Worm (Caenorhabditis elegans): Measurements from ENCODE around the gene str-109.

The str-109 gene

DNA sequence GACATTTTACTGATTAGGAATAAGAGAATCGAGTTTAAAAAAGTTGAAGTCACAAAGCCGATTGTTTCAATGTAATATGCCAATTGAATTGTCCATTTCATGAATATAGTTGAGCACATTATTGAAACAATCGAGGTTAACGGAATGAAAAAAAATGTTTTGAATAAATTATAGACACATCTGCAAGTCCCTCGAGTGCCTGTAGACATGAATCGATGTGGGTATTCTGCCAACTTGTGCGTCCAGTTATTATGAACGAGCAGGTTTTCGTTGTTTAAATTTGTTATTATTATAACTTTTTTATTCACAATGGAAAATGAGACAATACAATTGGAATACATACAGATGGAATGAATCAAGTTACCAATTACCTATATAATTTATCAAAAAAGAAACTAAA, 3.6 kb downstream of the str-109 start, which contains the start of gene str-99:
Gene str-99 (minus strand): TSS at position 101 of the 400 bp plus-strand sequence.
- no peak for TF ChIP-seq nhr-28 (tag; optimal IDR thresholded peaks at IDR 0.05)
- no peak for TF ChIP-seq R02D3.7 (tag; optimal IDR thresholded peaks at IDR 0.05)
- no peak for TF ChIP-seq pqm-1 (tag; optimal IDR thresholded peaks at IDR 0.05)
- TF ChIP-seq ztf-4 (tag; optimal IDR thresholded peaks at IDR 0.05), result no peak
- no peak for TF ChIP-seq fkh-10 (GFP tag; optimal IDR thresholded peaks at IDR 0.05)
- no peak for TF ChIP-seq elt-2 (tag; optimal IDR thresholded peaks at IDR 0.05)

DNA sequence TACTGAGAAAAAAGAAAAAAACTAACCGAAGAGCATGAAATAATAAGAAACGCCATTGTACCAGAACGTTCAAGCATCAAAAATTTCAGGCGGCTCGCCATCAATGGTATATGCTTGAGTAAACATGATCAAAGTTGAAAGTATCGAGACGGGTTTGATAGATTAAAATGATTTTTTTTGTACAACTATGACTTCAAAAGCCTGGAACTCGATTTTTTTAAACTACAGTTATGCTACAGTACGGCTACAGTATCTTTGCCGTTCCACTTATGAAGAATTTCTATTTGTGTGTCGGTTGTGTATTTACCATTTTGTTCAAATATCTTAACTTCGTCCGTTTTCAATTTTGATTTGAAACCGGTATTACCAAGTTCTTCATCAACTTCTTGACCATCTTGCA, 6.9 kb downstream of the str-109 start, which contains the start of gene str-97:
Gene str-97 (minus strand): TSS at position 101 of the 400 bp plus-strand sequence.
- TF ChIP-seq pqm-1 (tag; optimal IDR thresholded peaks at IDR 0.05) (no peak), nhr-25 (tag; optimal IDR thresholded peaks at IDR 0.05) (no peak), sea-2 (GFP tag; optimal IDR thresholded peaks at IDR 0.05) (no peak)

DNA sequence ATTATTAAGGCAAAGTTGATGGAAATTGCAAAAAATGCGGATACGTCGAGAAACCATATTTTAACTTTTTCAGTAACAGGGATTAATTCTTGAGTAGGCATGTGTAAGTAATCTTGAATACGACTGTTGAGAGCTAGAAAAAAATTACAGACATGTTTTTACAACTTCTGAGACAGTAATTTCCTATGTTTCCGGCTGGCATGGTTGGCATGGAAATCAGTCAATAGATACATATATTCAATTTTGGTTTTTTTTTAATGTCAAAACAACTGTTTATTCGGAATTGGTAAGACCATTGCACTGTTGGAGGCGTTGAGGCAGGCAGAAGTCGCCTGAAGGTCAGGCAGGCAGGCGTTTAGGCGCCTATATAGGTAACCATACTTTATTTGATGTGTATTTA, 8.6 kb downstream of the str-109 start, which contains the start of gene str-254:
Gene str-254 (minus strand): TSS at position 101 of the 400 bp plus-strand sequence.
- TF ChIP-seq nhr-23 (tag; optimal IDR thresholded peaks at IDR 0.05), result no peak
- TF ChIP-seq ztf-4 (tag; optimal IDR thresholded peaks at IDR 0.05), result no peak
- no peak for TF ChIP-seq pha-4 (tag; optimal IDR thresholded peaks at IDR 0.05)
- no peak for TF ChIP-seq nhr-25 (tag; optimal IDR thresholded peaks at IDR 0.05)
- no peak for TF ChIP-seq skn-1 (tag; optimal IDR thresholded peaks at IDR 0.05)
- no peak for TF ChIP-seq hmg-11 (tag; optimal IDR thresholded peaks at IDR 0.05)
- TF ChIP-seq nhr-77 (tag; optimal IDR thresholded peaks at IDR 0.05), result no peak

DNA sequence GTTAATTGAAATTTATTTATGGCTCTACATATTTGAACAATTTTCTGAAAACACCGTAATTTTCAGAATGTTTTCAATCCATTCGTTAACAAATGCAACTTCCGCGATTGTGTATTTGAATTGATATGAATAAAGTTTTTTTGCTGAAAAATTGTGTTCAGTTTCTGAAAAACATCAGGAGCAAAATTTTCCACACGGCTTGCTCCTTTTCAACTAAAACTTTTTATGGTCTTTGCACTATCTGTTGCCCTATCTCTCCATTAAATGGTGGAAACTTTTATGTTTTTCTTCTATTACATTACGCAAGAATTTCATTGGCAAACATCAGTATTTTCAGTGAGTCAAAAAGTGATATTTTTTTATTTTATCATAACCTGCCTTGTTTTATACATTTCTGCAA, 13.2 kb downstream of the str-109 start, which contains the start of gene F10A3.4:
Gene F10A3.4 (plus strand): TSS at position 301 of the 400 bp plus-strand sequence.
- no peak for TF ChIP-seq ama-1 (optimal IDR thresholded peaks at IDR 0.05)
- no peak for TF ChIP-seq ztf-11 (tag; optimal IDR thresholded peaks at IDR 0.05)
- TF ChIP-seq elt-2 (tag; optimal IDR thresholded peaks at IDR 0.05), result peak; percentile 15
- TF ChIP-seq R02D3.7 (tag; optimal IDR thresholded peaks at IDR 0.05), result no peak

DNA sequence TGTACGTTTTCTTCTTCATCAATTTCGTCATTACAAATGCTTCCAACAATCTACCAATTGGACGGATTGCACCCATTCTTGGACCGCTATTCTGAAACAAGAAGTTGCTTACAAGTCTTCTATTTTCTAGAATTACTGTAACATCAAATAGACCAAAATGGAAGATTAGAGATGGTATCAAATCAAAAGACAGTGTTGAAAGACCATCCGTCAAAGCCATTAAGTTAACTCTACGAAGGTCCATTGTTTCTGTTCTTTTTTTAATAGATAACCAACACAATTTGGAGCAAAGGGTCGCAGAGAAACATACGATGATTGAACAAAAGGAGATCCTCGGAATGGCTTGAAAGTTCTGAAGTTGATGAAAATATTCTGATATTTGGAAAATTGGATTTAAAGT, 17.0 kb downstream of the str-109 start:
- no peak for TF ChIP-seq sea-2 (GFP tag; optimal IDR thresholded peaks at IDR 0.05)
- TF ChIP-seq R02D3.7 (tag; optimal IDR thresholded peaks at IDR 0.05), result no peak
- no peak for TF ChIP-seq nhr-43 (tag; optimal IDR thresholded peaks at IDR 0.05; ENCODE audit: poor library complexity, severe bottlenecking)
- TF ChIP-seq egl-5 (tag; optimal IDR thresholded peaks at IDR 0.05), result no peak
- no peak for TF ChIP-seq daf-12 (tag; optimal IDR thresholded peaks at IDR 0.05)
- TF ChIP-seq nfya-1 (tag; optimal IDR thresholded peaks at IDR 0.05; ENCODE audit: insufficient read depth), result no peak
- TF ChIP-seq ceh-28 (tag; optimal IDR thresholded peaks at IDR 0.05), result no peak
- TF ChIP-seq snpc-4 (tag; optimal IDR thresholded peaks at IDR 0.05), result no peak
- no peak for TF ChIP-seq nhr-23 (tag; optimal IDR thresholded peaks at IDR 0.05)
- TF ChIP-seq nhr-77 (tag; optimal IDR thresholded peaks at IDR 0.05), result no peak
- no peak for TF ChIP-seq lin-15B (tag; optimal IDR thresholded peaks at IDR 0.05)
- TF ChIP-seq ztf-4 (tag; optimal IDR thresholded peaks at IDR 0.05), result no peak
- TF ChIP-seq ama-1 (optimal IDR thresholded peaks at IDR 0.05), result no peak
- TF ChIP-seq fkh-2 (tag; optimal IDR thresholded peaks at IDR 0.05), result no peak
- no peak for TF ChIP-seq lsy-12 (tag; optimal IDR thresholded peaks at IDR 0.05)

DNA sequence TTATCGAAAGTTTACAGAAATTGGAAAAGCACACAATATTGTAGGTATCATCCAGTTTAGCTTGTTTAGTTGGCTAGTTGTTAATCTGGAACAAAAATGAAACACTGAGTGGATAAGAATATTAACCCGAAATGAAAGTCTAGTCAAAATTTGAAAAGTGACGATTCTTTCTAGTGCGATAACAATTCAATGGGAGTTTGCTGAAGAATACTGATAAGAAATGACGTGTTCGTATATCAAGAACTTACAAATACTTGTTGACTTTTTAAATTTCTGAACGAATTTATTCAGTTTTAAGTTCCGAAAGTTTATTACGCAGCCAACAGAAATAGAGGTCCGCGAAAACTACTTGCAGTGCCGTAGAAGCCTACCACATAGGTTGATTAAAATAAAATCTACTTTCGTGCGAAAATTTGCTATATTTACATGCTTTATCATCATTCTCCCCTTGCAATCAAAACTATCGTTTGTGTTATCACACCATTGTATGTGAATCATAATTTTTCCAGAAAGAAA, 18.9 kb downstream of the str-109 start, which contains the start of gene fbxa-88:
Gene fbxa-88 (minus strand): TSS at position 51 of the 516 bp plus-strand sequence.
- TF ChIP-seq mml-1 (tag; optimal IDR thresholded peaks at IDR 0.05) (no peak), egl-5 (tag; optimal IDR thresholded peaks at IDR 0.05) (no peak), skn-1 (tag; optimal IDR thresholded peaks at IDR 0.05) (peak; percentile 15), pqm-1 (tag; optimal IDR thresholded peaks at IDR 0.05) (peak; percentile 58), elt-2 (tag; optimal IDR thresholded peaks at IDR 0.05) (peak; percentile 80), unc-39 (tag; optimal IDR thresholded peaks at IDR 0.05) (no peak)

DNA sequence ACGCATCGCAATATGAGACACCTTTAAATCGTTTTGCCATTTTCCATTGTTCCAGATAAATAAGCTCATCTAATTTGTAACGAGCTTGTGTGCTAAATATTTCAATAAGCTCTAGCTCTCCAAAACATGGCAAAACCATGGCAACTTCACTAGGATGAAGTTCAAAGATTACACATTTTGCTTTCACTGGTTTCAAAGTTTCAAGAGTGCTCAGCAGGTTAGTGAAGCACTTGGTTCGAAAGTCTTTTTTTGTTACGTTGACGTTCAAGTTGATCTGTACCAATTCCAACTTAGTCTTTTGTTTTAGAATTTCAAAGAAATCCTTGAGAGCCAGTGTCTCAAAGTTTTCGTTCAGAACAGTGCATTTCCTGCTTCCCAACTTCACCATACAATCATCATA, 19.7 kb downstream of the str-109 start, which contains the start of gene fbxa-18:
Gene fbxa-18 (plus strand): TSS at position 301 of the 400 bp plus-strand sequence.
- TF ChIP-seq aly-2 (tag; optimal IDR thresholded peaks at IDR 0.05), result no peak
- no peak for TF ChIP-seq nhr-76 (tag; optimal IDR thresholded peaks at IDR 0.05)
- no peak for TF ChIP-seq sea-2 (GFP tag; optimal IDR thresholded peaks at IDR 0.05)
